Fruit fly (Drosophila melanogaster) whole organism, embryonic: ENCODE measurements around the gene CG1074.
A peak's percentile ranks its signal among the peaks of the same experiment; 100 is the strongest.

Source experiments
- Abd-B ChIP-seq: fragments of 200-800 bp; sonication (Bioruptor generic); optimal IDR thresholded peaks from 2 replicates; lab custom pipeline; 2018; ENCODE audit warnings: missing biosample characterization, mild to moderate bottlenecking, missing genetic modification characterization, moderate library complexity
- Awh ChIP-seq: fragments of 200-800 bp; sonication (Bioruptor generic); IDR thresholded peaks from 2 replicates; pipeline ENCODE4, ENCODE4 v1.3.6; 2022; ENCODE audit warnings: missing biosample characterization, missing genetic modification characterization
- CG10462 ChIP-seq: fragments of 200-800 bp; sonication (Bioruptor generic); optimal IDR thresholded peaks from 2 replicates; lab custom pipeline; 2016; ENCODE audit warnings: missing biosample characterization, missing genetic modification characterization
- CG11696 ChIP-seq: fragments of 200-800 bp; sonication (Bioruptor generic); IDR thresholded peaks from 2 replicates; pipeline ENCODE4 v1.3.6; 2022; ENCODE audit warnings: missing biosample characterization, missing genetic modification characterization
- CG12942 ChIP-seq: fragments of 200-800 bp; sonication (Bioruptor generic); optimal IDR thresholded peaks from 3 replicates; lab custom pipeline; 2016; ENCODE audit warnings: missing biosample characterization, missing genetic modification characterization
- CG13624 ChIP-seq: fragments of 200-800 bp; sonication (Bioruptor generic); optimal IDR thresholded peaks from 2 replicates; lab custom pipeline; 2016; ENCODE audit warnings: missing biosample characterization, missing genetic modification characterization
- CG13775 ChIP-seq: fragments of 200-800 bp; sonication (Bioruptor generic); optimal IDR thresholded peaks from 3 replicates; lab custom pipeline; 2017; ENCODE audit warnings: missing biosample characterization, mild to moderate bottlenecking, missing genetic modification characterization
- CG15269 ChIP-seq: fragments of 200-800 bp; sonication (Bioruptor generic); optimal IDR thresholded peaks from 2 replicates; lab custom pipeline; 2018; ENCODE audit warnings: missing biosample characterization, mild to moderate bottlenecking, missing genetic modification characterization, moderate library complexity
- CG17359 ChIP-seq: fragments of 200-800 bp; sonication (Bioruptor generic); optimal IDR thresholded peaks from 3 replicates; lab custom pipeline; 2018; ENCODE audit warnings: missing biosample characterization, mild to moderate bottlenecking, missing genetic modification characterization, moderate library complexity
- CG17912 ChIP-seq: fragments of 200-800 bp; sonication (Bioruptor generic); optimal IDR thresholded peaks from 2 replicates; lab custom pipeline; 2018; ENCODE audit warnings: missing biosample characterization, mild to moderate bottlenecking, missing genetic modification characterization
- CG18599 ChIP-seq: fragments of 200-800 bp; sonication (Bioruptor generic); optimal IDR thresholded peaks from 3 replicates; lab custom pipeline; 2017; ENCODE audit warnings: missing biosample characterization, missing genetic modification characterization, mild to moderate bottlenecking, moderate library complexity, missing genetic modification reagents
- CG31441 ChIP-seq: fragments of 200-800 bp; sonication (Bioruptor generic); IDR thresholded peaks from 2 replicates; pipeline ENCODE4 v1.3.6; 2022; ENCODE audit warnings: missing biosample characterization, missing genetic modification characterization
- CG3726 ChIP-seq: fragments of 200-800 bp; sonication (Bioruptor generic); IDR thresholded peaks from 3 replicates; pipeline ENCODE4, ENCODE4 v1.3.6; 2022; ENCODE audit warnings: missing biosample characterization, missing genetic modification characterization
- CG5180 ChIP-seq: fragments of 200-800 bp; sonication (Bioruptor generic); optimal IDR thresholded peaks from 3 replicates; lab custom pipeline; 2017; ENCODE audit warnings: missing biosample characterization, missing genetic modification characterization, mild to moderate bottlenecking, moderate library complexity, missing genetic modification reagents
- CG6654 ChIP-seq: fragments of 200-800 bp; sonication (Bioruptor generic); optimal IDR thresholded peaks from 2 replicates; lab custom pipeline; 2017; ENCODE audit warnings: missing biosample characterization, mild to moderate bottlenecking, missing genetic modification characterization
- CG6791 ChIP-seq: fragments of 200-800 bp; sonication (Bioruptor generic); IDR thresholded peaks from 3 replicates; pipeline ENCODE4 v1.3.6; 2022; ENCODE audit warnings: missing biosample characterization, missing genetic modification characterization; ENCODE audit not compliant: partially characterized antibody
- CG7928 ChIP-seq: fragments of 200-800 bp; sonication (Bioruptor generic); optimal IDR thresholded peaks from 2 replicates; lab custom pipeline; 2017; ENCODE audit warnings: missing biosample characterization, mild to moderate bottlenecking, missing genetic modification characterization
- CG8290 ChIP-seq, 3 experiments: fragments of 200-800 bp; sonication (Bioruptor generic); optimal IDR thresholded peaks; 2 replicates each; lab custom pipeline; 2016 to 2019; ENCODE audit warnings: missing biosample characterization in 3 of 3, missing genetic modification characterization in 3 of 3, mild to moderate bottlenecking in 2 of 3, moderate library complexity in 1 of 3
- CG8478 ChIP-seq: fragments of >200 bp; optimal IDR thresholded peaks from 2 replicates; lab custom pipeline; 2018
- CkIIα-i1 ChIP-seq: fragments of 200-800 bp; sonication (Bioruptor generic); IDR thresholded peaks from 2 replicates; pipeline ENCODE4 v1.3.6; 2022; ENCODE audit warnings: missing biosample characterization, missing genetic modification characterization
- D19B ChIP-seq: fragments of 200-800 bp; sonication (Bioruptor generic); optimal IDR thresholded peaks from 2 replicates; lab custom pipeline; 2017; ENCODE audit warnings: missing biosample characterization, mild to moderate bottlenecking, missing genetic modification characterization
- Doc2 ChIP-seq: fragments of 200-800 bp; sonication (Bioruptor generic); IDR thresholded peaks from 2 replicates; pipeline ENCODE4 v1.3.6; 2022; ENCODE audit warnings: missing biosample characterization, missing genetic modification characterization
- Ets97D ChIP-seq: fragments of 200-800 bp; sonication (Bioruptor generic); optimal IDR thresholded peaks from 3 replicates; lab custom pipeline; 2016; ENCODE audit warnings: missing biosample characterization, missing genetic modification characterization
- Gsc ChIP-seq: fragments of 200-800 bp; sonication (Bioruptor generic); IDR thresholded peaks from 2 replicates; pipeline ENCODE4 v1.3.6; 2022; ENCODE audit warnings: missing biosample characterization, missing genetic modification characterization
- HmgD ChIP-seq: fragments of 200-800 bp; sonication (Bioruptor generic); optimal IDR thresholded peaks from 3 replicates; lab custom pipeline; 2016; ENCODE audit warnings: missing biosample characterization, missing genetic modification characterization
- MESR4 ChIP-seq: fragments of 200-800 bp; sonication (Bioruptor generic); optimal IDR thresholded peaks from 2 replicates; lab custom pipeline; 2018; ENCODE audit warnings: missing biosample characterization, mild to moderate bottlenecking, missing genetic modification characterization, moderate library complexity
- NC2β ChIP-seq: fragments of 200-800 bp; sonication (Bioruptor generic); optimal IDR thresholded peaks from 2 replicates; lab custom pipeline; 2016; ENCODE audit warnings: missing biosample characterization, missing genetic modification characterization
- Nf-YC ChIP-seq: fragments of 200-800 bp; optimal IDR thresholded peaks from 3 replicates; lab custom pipeline; 2019; ENCODE audit warnings: missing biosample characterization, mild to moderate bottlenecking, missing genetic modification characterization, moderate library complexity
- Xbp1 ChIP-seq: fragments of 200-800 bp; sonication (Bioruptor generic); optimal IDR thresholded peaks from 3 replicates; lab custom pipeline; 2016; ENCODE audit warnings: missing biosample characterization, mild to moderate bottlenecking, missing genetic modification characterization
- YL-1 ChIP-seq: fragments of 200-800 bp; sonication (Bioruptor generic); optimal IDR thresholded peaks from 3 replicates; lab custom pipeline; 2017; ENCODE audit warnings: missing biosample characterization, mild to moderate bottlenecking, missing genetic modification characterization
- abd-A ChIP-seq: fragments of 200-800 bp; sonication (Bioruptor generic); optimal IDR thresholded peaks from 3 replicates; lab custom pipeline; 2019; ENCODE audit warnings: missing biosample characterization, mild to moderate bottlenecking, missing genetic modification characterization, moderate library complexity
- ara ChIP-seq: fragments of 200-800 bp; sonication (Bioruptor generic); IDR thresholded peaks from 2 replicates; pipeline ENCODE4 v1.3.6; 2022; ENCODE audit warnings: missing biosample characterization, missing genetic modification characterization
- crp ChIP-seq, 2 experiments: fragments of 200-800 bp; sonication (Bioruptor generic); optimal IDR thresholded peaks; 2 replicates in 1 of 2; 3 replicates in 1 of 2; lab custom pipeline; 2017; ENCODE audit warnings: missing biosample characterization in 2 of 2, missing genetic modification characterization in 2 of 2, mild to moderate bottlenecking in 1 of 2, moderate library complexity in 1 of 2
- cwo ChIP-seq: fragments of 200-800 bp; sonication (Bioruptor generic); optimal IDR thresholded peaks from 3 replicates; lab custom pipeline; 2017; ENCODE audit warnings: missing biosample characterization, missing genetic modification characterization, mild to moderate bottlenecking, moderate library complexity, missing genetic modification reagents
- dati ChIP-seq: fragments of 200-800 bp; sonication (Bioruptor generic); IDR thresholded peaks from 2 replicates; pipeline ENCODE4 v1.3.6; 2022; ENCODE audit warnings: missing biosample characterization, missing genetic modification characterization
- disco-r ChIP-seq: fragments of 200-800 bp; sonication (Bioruptor generic); optimal IDR thresholded peaks from 2 replicates; lab custom pipeline; 2016; ENCODE audit warnings: missing biosample characterization, missing genetic modification characterization
- ewg ChIP-seq: fragments of 200-800 bp; sonication (Bioruptor generic); optimal IDR thresholded peaks from 3 replicates; lab custom pipeline; 2017; ENCODE audit warnings: mild to moderate bottlenecking, missing biosample characterization, missing genetic modification reagents, missing genetic modification characterization
- exex ChIP-seq: fragments of 200-800 bp; sonication (Bioruptor generic); optimal IDR thresholded peaks from 4 replicates; lab custom pipeline; 2018; ENCODE audit warnings: missing biosample characterization, mild to moderate bottlenecking, missing genetic modification characterization, moderate library complexity
- gcm2 ChIP-seq: fragments of 200-800 bp; sonication (Bioruptor generic); optimal IDR thresholded peaks from 2 replicates; lab custom pipeline; 2016; ENCODE audit warnings: missing biosample characterization, missing genetic modification characterization
- gfzf ChIP-seq: fragments of 200-800 bp; sonication (Bioruptor generic); optimal IDR thresholded peaks from 2 replicates; lab custom pipeline; 2016; ENCODE audit warnings: missing biosample characterization, mild to moderate bottlenecking, missing genetic modification characterization, moderate library complexity
- knrl ChIP-seq: fragments of 200-800 bp; sonication (Bioruptor generic); IDR thresholded peaks from 3 replicates; pipeline ENCODE4 v1.3.6; 2022; ENCODE audit warnings: missing biosample characterization, missing genetic modification characterization; ENCODE audit not compliant: partially characterized antibody
- lilli ChIP-seq: fragments of 200-800 bp; sonication (Bioruptor generic); optimal IDR thresholded peaks from 3 replicates; lab custom pipeline; 2016; ENCODE audit warnings: missing biosample characterization, missing genetic modification characterization
- maf-S ChIP-seq: fragments of 200-800 bp; sonication (Bioruptor generic); optimal IDR thresholded peaks from 2 replicates; lab custom pipeline; 2016; ENCODE audit warnings: missing biosample characterization, missing genetic modification characterization
- nau ChIP-seq: fragments of 200-800 bp; sonication (Bioruptor generic); optimal IDR thresholded peaks from 3 replicates; lab custom pipeline; 2017; ENCODE audit warnings: missing biosample characterization, mild to moderate bottlenecking, missing genetic modification characterization, missing genetic modification reagents
- nerfin-2 ChIP-seq: fragments of 200-800 bp; sonication (Bioruptor generic); IDR thresholded peaks from 2 replicates; pipeline ENCODE4 v1.3.6; 2022; ENCODE audit warnings: missing biosample characterization, missing genetic modification characterization; ENCODE audit not compliant: partially characterized antibody
- odd ChIP-seq: fragments of 200-800 bp; sonication (Bioruptor generic); optimal IDR thresholded peaks from 2 replicates; lab custom pipeline; 2017; ENCODE audit warnings: missing biosample characterization, mild to moderate bottlenecking, missing genetic modification characterization
- sim ChIP-seq: fragments of 200-800 bp; sonication (Bioruptor generic); IDR thresholded peaks from 2 replicates; pipeline ENCODE4 v1.3.6; 2022; ENCODE audit warnings: missing biosample characterization, missing genetic modification characterization
- ssp ChIP-seq: fragments of 200-800 bp; sonication (Bioruptor generic); IDR thresholded peaks from 2 replicates; pipeline ENCODE4 v1.3.6; 2022; ENCODE audit warnings: missing biosample characterization, missing genetic modification characterization
- trh ChIP-seq: fragments of 200-800 bp; sonication (Bioruptor generic); optimal IDR thresholded peaks from 2 replicates; lab custom pipeline; 2016; ENCODE audit warnings: missing biosample characterization, missing genetic modification characterization
- zfh1 ChIP-seq: fragments of 200-800 bp; sonication (Bioruptor generic); IDR thresholded peaks from 3 replicates; pipeline ENCODE4 v1.3.6; 2022; ENCODE audit warnings: missing biosample characterization, missing genetic modification characterization

The CG1074 gene

dm6 chr3R:4399810-4400496 lies 33.8 kb upstream of the CG1074 start (continued):
- TF ChIP-seq gcm2, result no peak
- TF ChIP-seq maf-S (GFP tag; lab: Kevin White, UChicago), result no peak
- no peak for TF ChIP-seq gfzf
- no peak for TF ChIP-seq knrl
- peak in 1 of 2 experiments; percentile 64 for TF ChIP-seq crp (GFP tag; optimal IDR thresholded peaks at IDR 0.05; lab: Kevin White, UChicago)
- TF ChIP-seq ewg (GFP tag; lab: Kevin White, UChicago), result peak; percentile 41
- TF ChIP-seq CG18599 (GFP tag; lab: Kevin White, UChicago), result no peak
- TF ChIP-seq CG7928, result no peak
- TF ChIP-seq disco-r (GFP tag; lab: Kevin White, UChicago), result no peak
- TF ChIP-seq Nf-YC (tag; lab: Kevin White, UChicago), result peak; percentile 2
- no peak for TF ChIP-seq D19B (GFP tag; lab: Kevin White, UChicago)
- no peak for TF ChIP-seq zfh1 (GFP tag; lab: Robert Waterston, UW)
- TF ChIP-seq odd (GFP tag; lab: Kevin White, UChicago), result no peak
- no peak for TF ChIP-seq CG8290 (GFP tag; optimal IDR thresholded peaks at IDR 0.05; lab: Kevin White, UChicago)
- no peak for TF ChIP-seq CG8290 (tag; optimal IDR thresholded peaks at IDR 0.05; lab: Kevin White, UChicago)
- TF ChIP-seq CG11696, result no peak
- TF ChIP-seq CG15269, result peak; percentile 1
- no peak for TF ChIP-seq CG17912 (GFP tag; lab: Kevin White, UChicago)
- TF ChIP-seq CG13775, result peak; percentile 63
- no peak for TF ChIP-seq CG3726 (GFP tag; lab: Robert Waterston, UW)
- no peak for TF ChIP-seq CG10462 (GFP tag; lab: Kevin White, UChicago)
- TF ChIP-seq CG17359 (tag; lab: Kevin White, UChicago), result no peak
- peak; percentile 55; the same call in 1 of the 2 replicates for TF ChIP-seq CG31441 (GFP tag; lab: Robert Waterston, UW)
- TF ChIP-seq trh, result no peak
- no peak for TF ChIP-seq Gsc
- no peak for TF ChIP-seq Doc2 (GFP tag; lab: Robert Waterston, UW)
- no peak for TF ChIP-seq YL-1 (GFP tag; lab: Kevin White, UChicago)
- no peak for TF ChIP-seq nerfin-2 (GFP tag; lab: Robert Waterston, UW)
- TF ChIP-seq ssp (GFP tag; lab: Robert Waterston, UW), result peak; percentile 98
- TF ChIP-seq sim (GFP tag; lab: Robert Waterston, UW), result no peak
- TF ChIP-seq cwo, result no peak
- TF ChIP-seq exex (tag; lab: Kevin White, UChicago), result no peak
- TF ChIP-seq Ets97D, result no peak
- TF ChIP-seq CG6654, result no peak
- no peak for TF ChIP-seq NC2β (GFP tag; lab: Kevin White, UChicago)
- TF ChIP-seq Awh (GFP tag; lab: Robert Waterston, UW), result no peak
- TF ChIP-seq CG8478 (lab: Kevin White, UChicago), result no peak
- peak; percentile 56; the same call in 2 of the 3 replicates for TF ChIP-seq CG6791 (GFP tag; lab: Robert Waterston, UW)
- TF ChIP-seq ara (GFP tag; lab: Robert Waterston, UW), result no peak
- no peak for TF ChIP-seq CG12942 (GFP tag; lab: Kevin White, UChicago)
- TF ChIP-seq CG5180 (GFP tag; lab: Kevin White, UChicago), result no peak
- no peak for TF ChIP-seq dati (GFP tag; lab: Robert Waterston, UW)
- peak; percentile 60 for TF ChIP-seq Abd-B (GFP tag; lab: Kevin White, UChicago)
- no peak for TF ChIP-seq HmgD (GFP tag; lab: Kevin White, UChicago)
- TF ChIP-seq CG13624 (GFP tag; lab: Kevin White, UChicago), result no peak
- TF ChIP-seq lilli, result peak; percentile 50
- TF ChIP-seq abd-A, result no peak
- no peak for TF ChIP-seq nau (GFP tag; lab: Kevin White, UChicago)
- peak; percentile 85 for TF ChIP-seq MESR4 (GFP tag; lab: Kevin White, UChicago)
- no peak for TF ChIP-seq CkIIα-i1 (GFP tag; lab: Robert Waterston, UW)
- TF ChIP-seq Xbp1 (GFP tag; lab: Kevin White, UChicago), result peak; percentile 34
